Worm (Caenorhabditis elegans) whole organism, midembryonic: ENCODE results near the gene F46B6.5.

Experiments used
- T22C8.4 ChIP-seq: fragments of 200-800 bp; sonication (Bioruptor generic); IDR thresholded peaks from 2 replicates; pipeline ENCODE4 v1.3.6; 2022; ENCODE audit warnings: missing genetic modification characterization, missing compliant biosample characterization
- cog-1 ChIP-seq: sonication (generic microtip); optimal IDR thresholded peaks from 2 replicates; lab custom pipeline; 2016; ENCODE audit warnings: missing genetic modification characterization, missing compliant biosample characterization
- flt-1 ChIP-seq: fragments of 200-800 bp; sonication (Bioruptor generic); IDR thresholded peaks from 2 replicates; pipeline ENCODE4 v1.3.6; 2022; ENCODE audit warnings: missing genetic modification characterization, missing compliant biosample characterization

DNA sequence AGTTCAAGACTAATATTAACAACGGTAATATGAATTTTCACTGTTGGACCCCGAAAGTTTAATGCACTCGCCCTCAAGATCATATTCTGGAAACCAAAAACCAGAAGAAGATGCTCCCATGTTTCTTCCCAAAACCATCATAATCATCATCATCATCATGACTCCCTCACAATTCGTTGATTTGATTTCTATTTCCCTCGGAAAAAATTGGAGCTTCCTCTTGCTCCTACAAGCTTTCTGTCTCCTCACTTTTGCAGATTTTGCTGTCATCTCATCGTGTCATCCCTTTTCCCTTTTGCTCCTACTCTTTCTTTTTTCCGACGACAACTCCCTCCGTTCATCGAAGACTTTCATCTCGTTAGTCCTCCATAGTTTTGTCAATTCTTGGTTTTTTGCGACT, 10.9 kb downstream of the F46B6.5 start, which contains the start of gene F46B6.2:
- TF ChIP-seq T22C8.4 (GFP tag; lab: Robert Waterston, UW), result no peak
- TF ChIP-seq cog-1, result no peak
- TF ChIP-seq flt-1 (GFP tag; lab: Robert Waterston, UW), result no peak
